Worm (Caenorhabditis elegans) whole organism, early embryonic: ENCODE data around the gene F49E11.7.

ENCODE experiments used
- B0310.2 ChIP-seq: sonication (generic microtip); optimal IDR thresholded peaks from 2 replicates; lab custom pipeline; 2016; ENCODE audit warnings: mild to moderate bottlenecking, missing genetic modification characterization, missing compliant biosample characterization
- F13C5.2 ChIP-seq: sonication (generic microtip); optimal IDR thresholded peaks from 2 replicates; lab custom pipeline; 2017; ENCODE audit warnings: mild to moderate bottlenecking, missing genetic modification characterization, inconsistent platforms, missing compliant biosample characterization
- aly-1 ChIP-seq: sonication (generic microtip); optimal IDR thresholded peaks from 2 replicates; lab custom pipeline; 2016; ENCODE audit warnings: missing genetic modification characterization, missing compliant biosample characterization
- ama-1 ChIP-seq: fragments of 150-350 bp; optimal IDR thresholded peaks from 2 replicates; lab custom pipeline; 2014
- ceh-36 ChIP-seq: sonication (generic microtip); optimal IDR thresholded peaks from 2 replicates; lab custom pipeline; 2016; ENCODE audit warnings: missing genetic modification characterization, inconsistent platforms, missing compliant biosample characterization
- ets-7 ChIP-seq: sonication (generic microtip); optimal IDR thresholded peaks from 2 replicates; lab custom pipeline; 2016; ENCODE audit warnings: missing genotype, missing genetic modification characterization, missing compliant biosample characterization
- flt-1 ChIP-seq: fragments of 200-800 bp; sonication (Bioruptor generic); IDR thresholded peaks from 2 replicates; pipeline ENCODE4 v1.3.6; 2022; ENCODE audit warnings: missing genetic modification characterization, missing compliant biosample characterization
- hmbx-1 ChIP-seq: sonication (generic microtip); optimal IDR thresholded peaks from 2 replicates; lab custom pipeline; 2016; ENCODE audit warnings: mild to moderate bottlenecking, missing genetic modification characterization, missing compliant biosample characterization
- hmg-4 ChIP-seq: fragments of 200-800 bp; sonication (Bioruptor generic); optimal IDR thresholded peaks from 2 replicates; lab custom pipeline; 2018; ENCODE audit warnings: mild to moderate bottlenecking, missing genetic modification characterization, missing compliant biosample characterization
- scrt-1 ChIP-seq: fragments of 200-800 bp; sonication (Bioruptor generic); IDR thresholded peaks from 2 replicates; pipeline ENCODE4 v1.3.6; 2022; ENCODE audit warnings: missing genetic modification characterization, missing compliant biosample characterization
- sea-1 ChIP-seq: fragments of 200-800 bp; sonication (Bioruptor generic); conservative IDR thresholded peaks from 2 replicates; pipeline ENCODE4 v1.3.6; 2022; ENCODE audit warnings: missing genetic modification characterization, missing compliant biosample characterization
- tbx-11 ChIP-seq: fragments of 200-800 bp; sonication (Bioruptor generic); IDR thresholded peaks from 2 replicates; pipeline ENCODE4 v1.3.6; 2022; ENCODE audit warnings: missing genetic modification characterization, missing compliant biosample characterization
- tbx-37 ChIP-seq: fragments of 200-800 bp; sonication (Bioruptor generic); conservative IDR thresholded peaks from 2 replicates; pipeline ENCODE4 v1.3.6; 2022; ENCODE audit warnings: missing genetic modification reagents, missing genetic modification characterization, missing compliant biosample characterization
- tra-4 ChIP-seq: sonication (generic microtip); optimal IDR thresholded peaks from 2 replicates; lab custom pipeline; 2017; ENCODE audit warnings: missing genetic modification characterization, missing compliant biosample characterization

- no peak for TF ChIP-seq hmbx-1 (tag; lab: Kevin White, UChicago)
- TF ChIP-seq ama-1 (lab: Kevin White, UChicago), result no peak
- TF ChIP-seq B0310.2 (tag; lab: Kevin White, UChicago), result no peak
- no peak for TF ChIP-seq F13C5.2 (tag; lab: Kevin White, UChicago)
- no peak for TF ChIP-seq tra-4 (tag; lab: Kevin White, UChicago)
- TF ChIP-seq ceh-36 (tag; lab: Kevin White, UChicago), result no peak
- TF ChIP-seq tbx-11 (GFP tag; lab: Robert Waterston, UW), result no peak
- TF ChIP-seq flt-1 (GFP tag; lab: Robert Waterston, UW), result no peak
- no peak for TF ChIP-seq aly-1 (tag; lab: Kevin White, UChicago)
- TF ChIP-seq ets-7, result no peak
- no peak for TF ChIP-seq hmg-4 (GFP tag; lab: Kevin White, UChicago)
- no peak for TF ChIP-seq tbx-37 (GFP tag; lab: Robert Waterston, UW)
- TF ChIP-seq scrt-1, result no peak
- no peak for TF ChIP-seq sea-1 (GFP tag; lab: Robert Waterston, UW)
Observed at ce11 chrIV:13090967-13091366, 38.3 kb downstream of the F49E11.7 start, which contains the start of gene col-132.
